Fruit fly (Drosophila melanogaster) whole organism, embryonic: ENCODE data around the gene CG14232.

Source experiments
- Antp ChIP-seq: fragments of 200-800 bp; sonication (Bioruptor generic); optimal IDR thresholded peaks from 3 replicates; lab custom pipeline; 2016; ENCODE audit warnings: missing biosample characterization, missing genetic modification characterization
- B-H2 ChIP-seq: fragments of 200-800 bp; sonication (Bioruptor generic); optimal IDR thresholded peaks from 2 replicates; lab custom pipeline; 2018; ENCODE audit warnings: missing biosample characterization, mild to moderate bottlenecking, missing genetic modification characterization
- BtbVII ChIP-seq: fragments of 200-800 bp; sonication (Bioruptor generic); optimal IDR thresholded peaks from 3 replicates; lab custom pipeline; 2017; ENCODE audit warnings: missing biosample characterization, mild to moderate bottlenecking, missing genetic modification characterization
- CG11560 ChIP-seq: fragments of 200-800 bp; sonication (Bioruptor generic); IDR thresholded peaks from 3 replicates; pipeline ENCODE4 v1.3.6; 2022; ENCODE audit warnings: missing biosample characterization, missing genetic modification characterization
- CG15514 ChIP-seq: fragments of 200-800 bp; sonication (Bioruptor generic); optimal IDR thresholded peaks from 3 replicates; lab custom pipeline; 2017; ENCODE audit warnings: missing biosample characterization, missing genetic modification characterization, mild to moderate bottlenecking, moderate library complexity, missing genetic modification reagents
- CG17385 ChIP-seq: fragments of 200-800 bp; sonication (Bioruptor generic); optimal IDR thresholded peaks from 3 replicates; lab custom pipeline; 2018; ENCODE audit warnings: missing biosample characterization, mild to moderate bottlenecking, missing genetic modification characterization
- CG2129 ChIP-seq: fragments of 200-800 bp; sonication (Bioruptor generic); IDR thresholded peaks from 2 replicates; pipeline ENCODE4 v1.3.6; 2022; ENCODE audit warnings: missing biosample characterization, missing genetic modification characterization; ENCODE audit not compliant: partially characterized antibody
- CG2875 ChIP-seq: fragments of 200-800 bp; sonication (Bioruptor generic); optimal IDR thresholded peaks from 2 replicates; lab custom pipeline; 2017; ENCODE audit warnings: missing biosample characterization, mild to moderate bottlenecking, missing genetic modification characterization, missing genetic modification reagents
- CG2889 ChIP-seq: fragments of 200-800 bp; sonication (Bioruptor generic); IDR thresholded peaks from 3 replicates; pipeline ENCODE4 v1.3.6; 2022; ENCODE audit warnings: missing biosample characterization, missing genetic modification characterization
- CG3065 ChIP-seq: fragments of 200-800 bp; sonication (Bioruptor generic); optimal IDR thresholded peaks from 2 replicates; lab custom pipeline; 2016; ENCODE audit warnings: missing biosample characterization, missing genetic modification characterization
- CG3838 ChIP-seq: fragments of 200-800 bp; sonication (Bioruptor generic); optimal IDR thresholded peaks from 3 replicates; lab custom pipeline; 2016; ENCODE audit warnings: missing biosample characterization, missing genetic modification characterization
- CG4854 ChIP-seq: fragments of 200-800 bp; sonication (Bioruptor generic); optimal IDR thresholded peaks from 2 replicates; lab custom pipeline; 2016; ENCODE audit warnings: missing biosample characterization, missing genetic modification characterization, inconsistent platforms
- CG7928 ChIP-seq: fragments of 200-800 bp; sonication (Bioruptor generic); optimal IDR thresholded peaks from 2 replicates; lab custom pipeline; 2017; ENCODE audit warnings: missing biosample characterization, mild to moderate bottlenecking, missing genetic modification characterization
- CG8478 ChIP-seq: fragments of >200 bp; optimal IDR thresholded peaks from 2 replicates; lab custom pipeline; 2018
- CHES-1-like ChIP-seq: fragments of 200-800 bp; sonication (Bioruptor generic); optimal IDR thresholded peaks from 2 replicates; lab custom pipeline; 2016; ENCODE audit warnings: missing biosample characterization, missing genetic modification characterization
- Dll ChIP-seq: fragments of 200-800 bp; sonication (Bioruptor generic); IDR thresholded peaks from 4 replicates; pipeline ENCODE4 v1.3.6; 2022; ENCODE audit warnings: missing biosample characterization, missing genetic modification characterization; ENCODE audit not compliant: partially characterized antibody
- Hey ChIP-seq: fragments of 200-800 bp; sonication (Bioruptor generic); optimal IDR thresholded peaks from 3 replicates; lab custom pipeline; 2018; ENCODE audit warnings: missing biosample characterization, mild to moderate bottlenecking, missing genetic modification characterization
- HmgZ ChIP-seq: fragments of 200-800 bp; sonication (Bioruptor generic); optimal IDR thresholded peaks from 2 replicates; lab custom pipeline; 2018; ENCODE audit warnings: missing biosample characterization, mild to moderate bottlenecking, missing genetic modification characterization
- Hr39 ChIP-seq: fragments of >200 bp; optimal IDR thresholded peaks from 2 replicates; lab custom pipeline; 2017
- Jarid2 ChIP-seq: fragments of 200-800 bp; sonication (Bioruptor generic); optimal IDR thresholded peaks from 3 replicates; lab custom pipeline; 2017; ENCODE audit warnings: mild to moderate bottlenecking, missing biosample characterization, missing genetic modification reagents, missing genetic modification characterization
- Meics ChIP-seq: fragments of 200-800 bp; sonication (Bioruptor generic); optimal IDR thresholded peaks from 2 replicates; lab custom pipeline; 2017; ENCODE audit warnings: missing biosample characterization, mild to moderate bottlenecking, missing genetic modification characterization
- NC2β ChIP-seq: fragments of 200-800 bp; sonication (Bioruptor generic); optimal IDR thresholded peaks from 2 replicates; lab custom pipeline; 2016; ENCODE audit warnings: missing biosample characterization, missing genetic modification characterization
- Optix ChIP-seq: fragments of 200-800 bp; sonication (Bioruptor generic); IDR thresholded peaks from 3 replicates; pipeline ENCODE4 v1.3.6; 2022; ENCODE audit warnings: missing biosample characterization, missing genetic modification characterization
- Usf ChIP-seq: fragments of 200-800 bp; sonication (Bioruptor generic); optimal IDR thresholded peaks from 2 replicates; lab custom pipeline; 2017; ENCODE audit warnings: missing genotype, missing biosample characterization, missing genetic modification characterization
- Xrp1 ChIP-seq: fragments of 200-800 bp; sonication (Bioruptor generic); IDR thresholded peaks from 2 replicates; pipeline ENCODE4 v1.3.6; 2022; ENCODE audit warnings: missing biosample characterization, missing genetic modification characterization
- al ChIP-seq: fragments of 200-800 bp; sonication (Bioruptor generic); IDR thresholded peaks from 2 replicates; pipeline ENCODE4 v1.3.6; 2022; ENCODE audit warnings: missing biosample characterization, missing genetic modification characterization
- ara ChIP-seq: fragments of 200-800 bp; sonication (Bioruptor generic); IDR thresholded peaks from 2 replicates; pipeline ENCODE4 v1.3.6; 2022; ENCODE audit warnings: missing biosample characterization, missing genetic modification characterization
- az2 ChIP-seq: fragments of 200-800 bp; sonication (Bioruptor generic); optimal IDR thresholded peaks from 3 replicates; lab custom pipeline; 2016; ENCODE audit warnings: missing biosample characterization, missing genetic modification characterization
- cas ChIP-seq: fragments of 200-800 bp; sonication (Bioruptor generic); IDR thresholded peaks from 2 replicates; pipeline ENCODE4 v1.3.6; 2022; ENCODE audit warnings: missing biosample characterization, missing genetic modification characterization
- chif ChIP-seq, 2 experiments: fragments of 200-800 bp; sonication (Bioruptor generic); optimal IDR thresholded peaks; 3 replicates each; lab custom pipeline; 2016; ENCODE audit warnings: missing biosample characterization in 2 of 2, missing genetic modification characterization in 2 of 2
- chinmo ChIP-seq: fragments of 200-800 bp; sonication (Bioruptor generic); IDR thresholded peaks from 4 replicates; pipeline ENCODE4 v1.3.6; 2022; ENCODE audit warnings: missing biosample characterization, missing genetic modification characterization; ENCODE audit not compliant: partially characterized antibody
- corto ChIP-seq: fragments of 200-800 bp; sonication (Bioruptor generic); optimal IDR thresholded peaks from 2 replicates; lab custom pipeline; 2016; ENCODE audit warnings: missing biosample characterization, mild to moderate bottlenecking, missing genetic modification characterization, moderate library complexity
- crc ChIP-seq: fragments of 200-800 bp; sonication (Bioruptor generic); optimal IDR thresholded peaks from 2 replicates; lab custom pipeline; 2016; ENCODE audit warnings: missing biosample characterization, missing genetic modification characterization
- crol ChIP-seq: fragments of 200-800 bp; sonication (Bioruptor generic); IDR thresholded peaks from 2 replicates; pipeline ENCODE4 v1.3.6; 2022; ENCODE audit warnings: missing biosample characterization, missing genetic modification characterization
- esg ChIP-seq: fragments of 200-800 bp; sonication (Bioruptor generic); conservative IDR thresholded peaks from 2 replicates; pipeline ENCODE4 v1.3.6; 2022; ENCODE audit warnings: missing biosample characterization, missing genetic modification characterization
- eyg ChIP-seq: fragments of 200-800 bp; sonication (Bioruptor generic); optimal IDR thresholded peaks from 3 replicates; lab custom pipeline; 2016; ENCODE audit warnings: missing biosample characterization, missing genetic modification characterization
- fd102C ChIP-seq: fragments of 200-800 bp; sonication (Bioruptor generic); optimal IDR thresholded peaks from 2 replicates; lab custom pipeline; 2018; ENCODE audit warnings: missing biosample characterization, mild to moderate bottlenecking, missing genetic modification characterization, moderate library complexity
- fru ChIP-seq: fragments of >200 bp; optimal IDR thresholded peaks from 2 replicates; lab custom pipeline; 2017
- fu2 ChIP-seq: fragments of 200-800 bp; sonication (Bioruptor generic); optimal IDR thresholded peaks from 2 replicates; lab custom pipeline; 2016; ENCODE audit warnings: missing biosample characterization, missing genetic modification characterization
- gce ChIP-seq: fragments of 200-800 bp; sonication (Bioruptor generic); IDR thresholded peaks from 3 replicates; pipeline ENCODE4 v1.3.6; 2022; ENCODE audit warnings: missing biosample characterization, missing genetic modification characterization
- gsb-n ChIP-seq: fragments of 200-800 bp; sonication (Bioruptor generic); optimal IDR thresholded peaks from 3 replicates; lab custom pipeline; 2018; ENCODE audit warnings: missing biosample characterization, mild to moderate bottlenecking, missing genetic modification characterization
- nerfin-2 ChIP-seq: fragments of 200-800 bp; sonication (Bioruptor generic); IDR thresholded peaks from 2 replicates; pipeline ENCODE4 v1.3.6; 2022; ENCODE audit warnings: missing biosample characterization, missing genetic modification characterization; ENCODE audit not compliant: partially characterized antibody
- onecut ChIP-seq: fragments of 200-800 bp; sonication (Bioruptor generic); IDR thresholded peaks from 2 replicates; pipeline ENCODE4 v1.3.6; 2022; ENCODE audit warnings: missing biosample characterization, missing genetic modification characterization
- peb ChIP-seq: fragments of 200-800 bp; sonication (Bioruptor generic); IDR thresholded peaks from 2 replicates; pipeline ENCODE4 v1.3.6; 2022; ENCODE audit warnings: missing biosample characterization, missing genetic modification characterization
- sob ChIP-seq: fragments of 200-800 bp; sonication (Bioruptor generic); IDR thresholded peaks from 2 replicates; pipeline ENCODE4 v1.3.6; 2022; ENCODE audit warnings: missing biosample characterization, missing genetic modification characterization
- sug ChIP-seq: fragments of 200-800 bp; optimal IDR thresholded peaks from 2 replicates; lab custom pipeline; 2019; ENCODE audit warnings: missing biosample characterization, mild to moderate bottlenecking, missing genetic modification characterization, moderate library complexity
- toy ChIP-seq: fragments of 200-800 bp; sonication (Bioruptor generic); IDR thresholded peaks from 2 replicates; pipeline ENCODE4 v1.3.6; 2022; ENCODE audit warnings: missing biosample characterization, missing genetic modification characterization
- unc-4 ChIP-seq: fragments of 200-800 bp; sonication (Bioruptor generic); IDR thresholded peaks from 2 replicates; pipeline ENCODE4 v1.3.6; 2022; ENCODE audit warnings: missing biosample characterization, missing genetic modification characterization; ENCODE audit not compliant: partially characterized antibody
- vvl ChIP-seq: fragments of 200-800 bp; sonication (Bioruptor generic); IDR thresholded peaks from 2 replicates; pipeline ENCODE4 v1.3.6; 2022; ENCODE audit warnings: missing biosample characterization, missing genetic modification characterization
- zen ChIP-seq: fragments of 200-800 bp; sonication (Bioruptor generic); optimal IDR thresholded peaks from 3 replicates; lab custom pipeline; 2018; ENCODE audit warnings: missing biosample characterization, mild to moderate bottlenecking, missing genetic modification characterization, moderate library complexity

The CG14232 gene

DNA sequence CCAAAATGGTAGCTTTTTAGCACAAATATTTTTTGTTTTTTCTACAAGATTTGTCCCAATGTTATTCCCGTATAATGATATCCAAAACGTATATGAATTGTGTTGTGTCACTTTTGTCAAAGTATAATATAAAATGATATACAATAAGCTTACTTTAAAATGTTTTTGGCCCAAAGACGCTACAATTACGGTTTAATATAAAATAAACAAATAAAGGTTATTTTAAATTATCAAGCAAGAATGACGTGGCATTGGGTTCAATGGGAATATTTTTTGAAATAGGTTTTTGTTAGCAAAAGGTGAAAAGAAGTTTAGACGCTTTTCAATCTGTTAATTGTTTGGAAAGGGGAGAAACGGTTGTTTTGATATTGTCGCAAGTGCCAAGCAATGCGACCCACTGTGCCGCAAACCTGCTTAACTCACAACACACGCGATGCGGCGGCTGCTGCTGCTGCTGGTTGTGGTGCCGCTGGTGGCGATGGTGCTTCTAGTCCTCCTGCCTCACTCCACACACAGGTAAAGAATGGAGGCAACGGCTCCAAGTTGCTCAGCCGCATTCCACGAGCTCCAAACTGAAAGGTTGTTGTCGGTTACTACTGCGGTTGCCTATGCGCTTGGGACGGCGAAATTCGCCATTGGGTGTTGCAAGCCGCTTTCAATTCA is 40.7 kb downstream of the CG14232 start (continued):
- TF ChIP-seq CG3065 (GFP tag; lab: Kevin White, UChicago) (no peak), NC2β (GFP tag; lab: Kevin White, UChicago) (peak; percentile 23), CG2129 (GFP tag; lab: Robert Waterston, UW) (no peak), az2 (GFP tag; lab: Kevin White, UChicago) (peak; percentile 64), toy (GFP tag; lab: Robert Waterston, UW) (no peak), crc (GFP tag; lab: Kevin White, UChicago) (no peak), sug (tag; lab: Kevin White, UChicago) (no peak), esg (GFP tag; lab: Robert Waterston, UW) (no peak), fru (no peak), CG2875 (no peak), fd102C (no peak), Antp (GFP tag; lab: Kevin White, UChicago) (peak; percentile 22), Hey (tag; lab: Kevin White, UChicago) (no peak), Xrp1 (GFP tag; lab: Robert Waterston, UW) (peak; percentile 21; the same call in 1 of the 2 replicates), Optix (no peak)

DNA sequence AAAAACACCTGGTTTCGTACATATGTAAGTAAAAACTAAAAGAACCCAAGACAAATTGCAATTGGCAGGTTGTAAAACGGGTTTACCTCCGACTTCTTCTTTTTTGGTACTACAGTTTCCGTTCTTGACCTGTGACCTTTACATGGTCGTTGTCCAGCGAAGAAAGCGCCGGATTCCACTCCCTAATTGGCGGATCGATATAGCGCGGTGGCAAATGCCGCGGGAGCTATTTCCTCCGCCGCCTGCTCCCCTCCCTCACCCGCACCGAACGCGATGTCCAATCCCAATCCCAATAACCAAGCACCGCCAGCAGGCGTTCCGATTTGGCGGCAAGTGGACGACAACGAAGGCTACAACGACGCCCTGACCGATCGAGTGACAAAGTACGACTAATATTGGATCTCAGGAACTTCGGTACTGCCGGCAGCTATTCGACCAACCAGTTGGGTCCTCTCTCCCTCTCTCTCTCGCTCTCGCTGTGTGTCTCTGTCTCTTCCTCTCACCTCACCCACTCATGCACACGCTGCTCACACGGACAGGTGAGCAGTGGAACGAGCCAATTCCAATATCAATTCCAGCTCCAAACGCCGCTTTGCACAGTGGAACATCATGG is 41.4 kb downstream of the CG14232 start:
- 0 out of 2 replicates have a peak, but pooled peaks have one; percentile 21 for TF ChIP-seq ara (GFP tag; lab: Robert Waterston, UW)
- 0 out of 2 replicates have a peak, but pooled peaks have one; percentile 9 for TF ChIP-seq onecut
- TF ChIP-seq Meics (GFP tag; lab: Kevin White, UChicago) = no peak
- TF ChIP-seq al (GFP tag; lab: Robert Waterston, UW) = no peak
- TF ChIP-seq corto (GFP tag; lab: Kevin White, UChicago) = no peak
- no peak for TF ChIP-seq gsb-n (tag; lab: Kevin White, UChicago)
- no peak for TF ChIP-seq fu2 (GFP tag; lab: Kevin White, UChicago)
- no peak for TF ChIP-seq CG2889 (GFP tag; lab: Robert Waterston, UW)
- peak; percentile 3 for TF ChIP-seq HmgZ (tag; lab: Kevin White, UChicago)
- no peak for TF ChIP-seq CG7928 (GFP tag; lab: Kevin White, UChicago)
- TF ChIP-seq gce (GFP tag; lab: Robert Waterston, UW) = no peak
- no peak for TF ChIP-seq chif (GFP tag; optimal IDR thresholded peaks at IDR 0.05; lab: Kevin White, UChicago)
- TF ChIP-seq CG17385 (GFP tag; lab: Kevin White, UChicago) = no peak
- TF ChIP-seq unc-4 (GFP tag; lab: Robert Waterston, UW) = peak; percentile 40; the same call in 1 of the 2 replicates
- no peak for TF ChIP-seq Usf (GFP tag; lab: Kevin White, UChicago)
- no peak for TF ChIP-seq eyg (GFP tag; lab: Kevin White, UChicago)
- no peak for TF ChIP-seq Hr39 (lab: Kevin White, UChicago)
- no peak for TF ChIP-seq B-H2
- peak; percentile 26 for TF ChIP-seq CG8478 (lab: Kevin White, UChicago)
- 0 out of 2 replicates have a peak, but pooled peaks have one; percentile 33 for TF ChIP-seq sob
- no peak for TF ChIP-seq CHES-1-like (GFP tag; lab: Kevin White, UChicago)
- TF ChIP-seq nerfin-2 (GFP tag; lab: Robert Waterston, UW) = no peak
- TF ChIP-seq crol (GFP tag; lab: Robert Waterston, UW) = peak; percentile 81
- no peak for TF ChIP-seq BtbVII
- no peak for TF ChIP-seq CG3838
- no peak for TF ChIP-seq vvl (GFP tag; lab: Robert Waterston, UW)
- TF ChIP-seq Jarid2 (GFP tag; lab: Kevin White, UChicago) = peak; percentile 82
- no peak for TF ChIP-seq peb
- TF ChIP-seq zen (tag; lab: Kevin White, UChicago) = no peak
- TF ChIP-seq cas (GFP tag; lab: Robert Waterston, UW) = 0 out of 2 replicates have a peak, but pooled peaks have one; percentile 32
- TF ChIP-seq CG15514 (GFP tag; lab: Kevin White, UChicago) = no peak
- TF ChIP-seq Dll (GFP tag; lab: Robert Waterston, UW) = 0 out of 4 replicates have a peak, but pooled peaks have one; percentile 18
- no peak for TF ChIP-seq CG4854 (GFP tag; lab: Kevin White, UChicago)
- TF ChIP-seq chinmo (GFP tag; lab: Robert Waterston, UW) = 0 out of 4 replicates have a peak, but pooled peaks have one; percentile 52
- no peak for TF ChIP-seq CG11560 (tag; lab: Robert Waterston, UW)
